Worm (Caenorhabditis elegans) whole organism, L1 larva: Measurements from ENCODE around the gene ire-1.

Experiments
- C04F5.9 ChIP-seq: sonication (generic microtip); optimal IDR thresholded peaks from 2 replicates; lab custom pipeline; 2016; ENCODE audit warnings: missing genetic modification characterization, missing compliant biosample characterization
- C16A3.4 ChIP-seq: fragments of 150-350 bp; optimal IDR thresholded peaks from 2 replicates; lab custom pipeline; 2014; ENCODE audit warnings: missing biosample characterization, missing genetic modification characterization
- C34B4.2 ChIP-seq: sonication (generic microtip); optimal IDR thresholded peaks from 2 replicates; lab custom pipeline; 2017; ENCODE audit warnings: mild to moderate bottlenecking, missing genetic modification characterization, missing compliant biosample characterization
- Y116A8C.19 ChIP-seq: sonication (generic microtip); optimal IDR thresholded peaks from 2 replicates; lab custom pipeline; 2016; ENCODE audit warnings: missing compliant biosample characterization, missing genetic modification characterization, borderline replicate concordance
- aha-1 ChIP-seq: fragments of 150-350 bp; optimal IDR thresholded peaks from 2 replicates; lab custom pipeline; 2014; ENCODE audit warnings: missing biosample characterization, missing genetic modification characterization
- alr-1 ChIP-seq: fragments of 200-800 bp; sonication (Bioruptor generic); optimal IDR thresholded peaks from 2 replicates; lab custom pipeline; 2018; ENCODE audit warnings: borderline replicate concordance, mild to moderate bottlenecking, missing genetic modification characterization, missing compliant biosample characterization
- aly-2 ChIP-seq: fragments of 150-350 bp; optimal IDR thresholded peaks from 2 replicates; lab custom pipeline; 2014; ENCODE audit warnings: missing biosample characterization, missing genetic modification characterization
- ama-1 ChIP-seq: fragments of 150-350 bp; optimal IDR thresholded peaks from 2 replicates; lab custom pipeline; 2014
- blmp-1 ChIP-seq: fragments of 150-350 bp; optimal IDR thresholded peaks from 2 replicates; lab custom pipeline; 2014; ENCODE audit warnings: missing biosample characterization, missing genetic modification characterization
- efl-1 ChIP-seq, 4 experiments: fragments of 150-350 bp; optimal IDR thresholded peaks in 3 of 4; peaks in 1 of 4; 1 replicate in 1 of 4; 2 replicates in 3 of 4; lab custom pipeline; 2014; ENCODE audit warnings: missing biosample characterization in 2 of 4, missing genetic modification characterization in 2 of 4, missing genetic modification reagents in 2 of 4
- egl-13 ChIP-seq: sonication (generic microtip); optimal IDR thresholded peaks from 2 replicates; lab custom pipeline; 2016; ENCODE audit warnings: missing genotype, missing genetic modification reagents, missing genetic modification characterization, missing compliant biosample characterization
- elt-2 ChIP-seq: sonication (generic microtip); optimal IDR thresholded peaks from 2 replicates; lab custom pipeline; 2016; ENCODE audit warnings: missing genetic modification characterization, mild to moderate bottlenecking, inconsistent platforms, missing compliant biosample characterization, missing genetic modification reagents
- ets-5 ChIP-seq: fragments of 200-800 bp; sonication (Bioruptor generic); IDR thresholded peaks from 2 replicates; pipeline ENCODE4 v1.3.6; 2022; ENCODE audit warnings: missing genetic modification characterization, missing compliant biosample characterization
- fkh-4 ChIP-seq: sonication (generic microtip); optimal IDR thresholded peaks from 2 replicates; lab custom pipeline; 2016; ENCODE audit warnings: missing compliant biosample characterization, missing genetic modification characterization, borderline replicate concordance
- fkh-8 ChIP-seq: sonication (generic microtip); optimal IDR thresholded peaks from 2 replicates; lab custom pipeline; 2016; ENCODE audit warnings: mild to moderate bottlenecking, missing genetic modification characterization, missing compliant biosample characterization
- fos-1 ChIP-seq: fragments of 150-350 bp; optimal IDR thresholded peaks from 2 replicates; lab custom pipeline; 2014; ENCODE audit warnings: missing biosample characterization, missing genetic modification characterization
- isw-1 ChIP-seq: fragments of 200-800 bp; sonication (Bioruptor generic); IDR thresholded peaks from 2 replicates; pipeline ENCODE4 v1.3.6; 2022; ENCODE audit warnings: missing genetic modification characterization, missing compliant biosample characterization
- lin-14 ChIP-seq: fragments of 200-800 bp; sonication (Bioruptor generic); optimal IDR thresholded peaks from 2 replicates; lab custom pipeline; 2018; ENCODE audit warnings: mild to moderate bottlenecking, missing genetic modification characterization, moderate library complexity, missing compliant biosample characterization
- lin-15B ChIP-seq: fragments of 150-350 bp; sonication (generic microtip); optimal IDR thresholded peaks from 3 replicates; lab custom pipeline; 2014; ENCODE audit warnings: missing biosample characterization, missing genetic modification characterization
- lin-35 ChIP-seq, 2 experiments: fragments of 150-350 bp; optimal IDR thresholded peaks; 2 replicates each; lab custom pipeline; 2014; ENCODE audit warnings: missing biosample characterization in 2 of 2, missing genetic modification characterization in 2 of 2, missing genetic modification reagents in 2 of 2
- lin-39 ChIP-seq: fragments of 150-350 bp; optimal IDR thresholded peaks from 2 replicates; lab custom pipeline; 2014; ENCODE audit warnings: missing biosample characterization, missing genetic modification reagents, missing genetic modification characterization
- mab-9 ChIP-seq: fragments of 200-800 bp; sonication (Bioruptor generic); IDR thresholded peaks from 2 replicates; pipeline ENCODE4 v1.3.6; 2022; ENCODE audit warnings: missing genetic modification reagents, missing genetic modification characterization, missing compliant biosample characterization
- mdl-1 ChIP-seq, 2 experiments: fragments of 150-350 bp; optimal IDR thresholded peaks; 2 replicates each; lab custom pipeline; 2014 to 2017; ENCODE audit warnings: missing biosample characterization in 2 of 2, missing genetic modification characterization in 2 of 2, inconsistent platforms in 1 of 2
- mef-2 ChIP-seq: fragments of 150-350 bp; optimal IDR thresholded peaks from 2 replicates; lab custom pipeline; 2014; ENCODE audit warnings: missing biosample characterization, missing genetic modification characterization
- nhr-12 ChIP-seq: sonication (generic microtip); optimal IDR thresholded peaks from 2 replicates; lab custom pipeline; 2017; ENCODE audit warnings: missing biosample characterization, missing genetic modification characterization
- nhr-19 ChIP-seq: fragments of 200-800 bp; sonication (Bioruptor generic); conservative IDR thresholded peaks from 2 replicates; pipeline ENCODE4 v1.3.6; 2022; ENCODE audit warnings: missing genetic modification characterization, missing compliant biosample characterization
- nhr-20 ChIP-seq: sonication (generic microtip); optimal IDR thresholded peaks from 2 replicates; lab custom pipeline; 2016; ENCODE audit warnings: mild to moderate bottlenecking, missing genetic modification characterization, missing compliant biosample characterization
- nhr-28 ChIP-seq: fragments of 150-350 bp; optimal IDR thresholded peaks from 2 replicates; lab custom pipeline; 2014; ENCODE audit warnings: missing biosample characterization, missing genetic modification characterization
- nhr-71 ChIP-seq: sonication (generic microtip); optimal IDR thresholded peaks from 2 replicates; lab custom pipeline; 2016; ENCODE audit warnings: mild to moderate bottlenecking, missing genetic modification characterization, moderate library complexity, missing compliant biosample characterization
- nhr-77 ChIP-seq: fragments of 150-350 bp; optimal IDR thresholded peaks from 2 replicates; lab custom pipeline; 2014; ENCODE audit warnings: missing biosample characterization, missing genetic modification characterization
- nhr-84 ChIP-seq: sonication (generic microtip); optimal IDR thresholded peaks from 2 replicates; lab custom pipeline; 2017; ENCODE audit warnings: missing biosample characterization, missing genetic modification characterization
- nhr-90 ChIP-seq: sonication (generic microtip); optimal IDR thresholded peaks from 2 replicates; lab custom pipeline; 2016; ENCODE audit warnings: mild to moderate bottlenecking, missing genetic modification characterization, missing compliant biosample characterization; ENCODE audit not compliant: poor library complexity
- rnt-1 ChIP-seq: sonication (generic microtip); optimal IDR thresholded peaks from 2 replicates; lab custom pipeline; 2016; ENCODE audit warnings: mild to moderate bottlenecking, missing genetic modification characterization, moderate library complexity, missing compliant biosample characterization
- skn-1 ChIP-seq: fragments of 150-350 bp; optimal IDR thresholded peaks from 2 replicates; lab custom pipeline; 2014; ENCODE audit warnings: missing biosample characterization, missing genetic modification characterization
- sox-4 ChIP-seq: sonication (generic microtip); optimal IDR thresholded peaks from 2 replicates; lab custom pipeline; 2016; ENCODE audit warnings: missing genetic modification characterization, missing compliant biosample characterization
- sup-37 ChIP-seq: fragments of 200-800 bp; sonication (Bioruptor generic); optimal IDR thresholded peaks from 2 replicates; lab custom pipeline; 2018; ENCODE audit warnings: mild to moderate bottlenecking, missing genetic modification characterization, missing compliant biosample characterization
- tlp-1 ChIP-seq: fragments of 150-350 bp; optimal IDR thresholded peaks from 2 replicates; lab custom pipeline; 2014; ENCODE audit warnings: missing biosample characterization, missing genetic modification characterization
- zag-1 ChIP-seq: fragments of 150-350 bp; optimal IDR thresholded peaks from 2 replicates; lab custom pipeline; 2014; ENCODE audit warnings: missing biosample characterization, missing genetic modification characterization

ire-1 gene

ce11 chrII:8124867-8125266 lies at the start of gene ire-1 (continued):
- TF ChIP-seq sox-4 (tag; lab: Kevin White, UChicago) (no peak), nhr-19 (GFP tag; lab: Robert Waterston, UW) (no peak), egl-13 (tag; lab: Kevin White, UChicago) (no peak), nhr-77 (tag; lab: Kevin White, UChicago) (no peak), tlp-1 (no peak), aly-2 (no peak), nhr-28 (tag; lab: Kevin White, UChicago) (no peak), nhr-12 (tag; lab: Kevin White, UChicago) (no peak), mdl-1 (tag; optimal IDR thresholded peaks at IDR 0.05; lab: Kevin White, UChicago) (peak in 1 of 2 experiments; percentile 53), nhr-20 (tag; lab: Kevin White, UChicago) (peak; percentile 39), aha-1 (tag; lab: Kevin White, UChicago) (no peak), nhr-71 (tag; lab: Kevin White, UChicago) (peak; percentile 65), zag-1 (no peak), elt-2 (tag; lab: Kevin White, UChicago) (no peak), sup-37 (GFP tag; lab: Kevin White, UChicago) (no peak), C16A3.4 (tag; lab: Kevin White, UChicago) (peak; percentile 81), mab-9 (no peak), ets-5 (GFP tag; lab: Robert Waterston, UW) (no peak), nhr-84 (tag; lab: Kevin White, UChicago) (no peak), lin-39 (tag; lab: Kevin White, UChicago) (no peak), ama-1 (lab: Kevin White, UChicago) (no peak), mef-2 (no peak), skn-1 (tag; lab: Kevin White, UChicago) (peak; percentile 80), lin-15B (tag; lab: Kevin White, UChicago) (peak; percentile 37), fos-1 (tag; lab: Kevin White, UChicago) (peak; percentile 35), isw-1 (GFP tag; lab: Robert Waterston, UW) (peak; percentile 50), C34B4.2 (tag; lab: Kevin White, UChicago) (no peak), blmp-1 (tag; lab: Kevin White, UChicago) (peak; percentile 49), alr-1 (tag; lab: Kevin White, UChicago) (no peak), rnt-1 (tag; lab: Kevin White, UChicago) (peak; percentile 44), C04F5.9 (tag; lab: Kevin White, UChicago) (no peak), fkh-4 (tag; lab: Kevin White, UChicago) (no peak)

- no peak for TF ChIP-seq nhr-90 (tag; lab: Kevin White, UChicago)
- TF ChIP-seq Y116A8C.19 (tag; lab: Kevin White, UChicago), result no peak
- TF ChIP-seq ama-1 (lab: Kevin White, UChicago), result no peak
- no peak for TF ChIP-seq lin-35 (GFP tag; optimal IDR thresholded peaks at IDR 0.05; lab: Kevin White, UChicago)
- no peak for TF ChIP-seq nhr-77 (tag; lab: Kevin White, UChicago)
These were observed 49.4 kb upstream of the ire-1 start for ce11 chrII:8174148-8174547.

ce11 chrII:8173449-8173848 lies 48.7 kb upstream of the ire-1 start, which contains the start of the genes decr-1.3 and T05C12.1:
decr-1.3 (minus strand) TSS chrII:8173549.
T05C12.1 (plus strand) TSS chrII:8173680.
- no peak for TF ChIP-seq nhr-90 (tag; lab: Kevin White, UChicago)
- TF ChIP-seq aha-1 (tag; lab: Kevin White, UChicago), result no peak
- TF ChIP-seq fkh-8 (tag; lab: Kevin White, UChicago), result no peak
- TF ChIP-seq, all 84 proteins: peak for 0

ce11 chrII:8170374-8170773 lies 45.7 kb upstream of the ire-1 start, which contains the start of gene T05C12.11:
T05C12.11 (minus strand) TSS chrII:8170474.
- TF ChIP-seq lin-14 (GFP tag; lab: Kevin White, UChicago) (peak; percentile 17), efl-1 (optimal IDR thresholded peaks at IDR 0.05; lab: Kevin White, UChicago) (no peak), efl-1 (GFP tag; optimal IDR thresholded peaks at IDR 0.05 in 1 of 2; lab: Kevin White, UChicago) (no peak)
